Fruit fly (Drosophila melanogaster): ENCODE data around the gene CG16717.

DNA sequence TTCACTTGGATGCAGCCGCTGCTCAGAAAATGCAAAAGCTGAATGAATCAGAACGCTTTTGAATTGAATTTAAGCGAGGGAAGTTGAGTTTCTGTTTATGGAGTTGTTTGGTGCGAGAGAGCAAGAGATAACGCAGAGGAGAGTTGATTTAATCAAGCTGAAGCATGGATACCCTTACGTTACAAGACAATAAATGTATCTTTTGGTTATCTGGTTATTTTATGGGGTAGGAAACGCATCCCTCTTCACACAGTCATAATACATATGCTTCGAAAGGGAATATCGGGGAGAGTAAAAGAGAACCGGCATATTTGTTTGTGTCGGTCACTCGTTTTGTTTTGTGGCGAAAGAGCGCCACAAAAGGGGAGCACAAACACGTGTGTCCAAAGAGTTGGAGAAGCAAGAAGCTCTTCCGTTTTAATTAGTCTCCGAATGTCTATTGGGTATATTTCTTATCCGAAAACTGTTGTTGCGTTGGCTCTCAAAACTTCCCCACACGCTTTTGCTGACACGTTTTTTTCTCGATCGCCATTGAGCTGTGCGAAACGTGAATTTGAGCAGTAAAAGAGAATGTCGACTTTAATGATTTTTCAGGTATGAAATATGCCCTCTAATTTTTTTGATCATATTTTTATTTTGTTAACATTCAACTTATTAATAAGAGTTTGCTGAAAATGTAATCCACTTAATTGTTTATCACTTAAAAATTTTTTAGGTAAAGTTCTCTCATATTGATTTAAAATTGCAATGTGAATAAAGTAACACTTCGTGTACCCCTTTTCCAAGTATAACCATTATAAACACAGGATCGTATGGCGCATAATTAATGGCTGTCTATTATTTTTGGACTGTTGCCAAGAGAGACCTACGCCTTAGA lies 17.9 kb downstream of the CG16717 start, which contains the start of gene Prps:
- TF ChIP-seq CG8478 (optimal IDR thresholded peaks at IDR 0.05) = no peak
- no peak for TF ChIP-seq CTCF (optimal IDR thresholded peaks at IDR 0.05)

Data from S2 (cell line).